Fruit fly (Drosophila melanogaster): Measurements from ENCODE around the gene CG32944.

DNA sequence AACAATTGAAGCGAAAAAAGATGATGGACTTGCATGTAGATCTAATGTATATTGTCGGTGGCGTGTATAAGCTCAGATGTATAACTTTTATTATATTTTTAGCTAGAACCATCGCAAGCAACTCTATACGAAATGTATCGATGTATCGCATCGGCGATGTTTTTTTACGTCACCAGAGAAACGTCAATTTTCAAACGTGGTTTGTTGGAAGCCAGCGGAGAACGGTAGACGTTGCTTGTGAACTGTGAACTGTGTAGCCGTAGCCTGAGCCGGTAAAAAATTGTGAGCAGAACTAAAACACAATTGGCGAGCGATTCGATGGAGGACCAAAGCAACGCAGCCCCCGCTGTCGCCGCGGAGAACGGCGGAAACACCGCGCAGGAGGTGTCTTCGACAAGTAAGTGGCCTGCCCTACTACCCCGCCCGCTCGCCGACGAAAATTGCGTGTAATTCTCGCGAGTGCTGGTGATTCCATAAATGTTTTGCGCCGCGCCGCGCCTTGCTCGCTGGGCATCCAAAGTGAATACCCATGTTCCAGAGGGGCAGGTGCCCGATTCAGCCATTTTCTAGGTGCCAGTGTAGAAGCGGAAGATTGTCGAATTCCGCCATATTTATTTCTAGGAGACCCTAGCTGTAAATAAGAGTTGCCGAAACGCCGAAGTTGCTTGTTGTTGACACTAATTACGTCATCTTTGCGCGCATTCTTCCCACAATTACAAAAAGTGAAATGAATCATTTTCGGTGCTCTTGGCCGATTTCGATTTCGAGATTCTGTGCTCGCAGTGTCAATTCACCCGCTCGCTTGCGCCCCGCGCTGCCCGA, 16.3 kb downstream of the CG32944 start, which contains the start of gene lost:
- no peak for TF ChIP-seq Hr96 (GFP tag; optimal IDR thresholded peaks at IDR 0.05)
- TF ChIP-seq CG7045 (GFP tag; optimal IDR thresholded peaks at IDR 0.05), result no peak
- TF ChIP-seq cnc (optimal IDR thresholded peaks at IDR 0.05), result no peak
- no peak for TF ChIP-seq Crg-1 (GFP tag; optimal IDR thresholded peaks at IDR 0.05)
- peak; percentile 52 for TF ChIP-seq CG7101 (tag; optimal IDR thresholded peaks at IDR 0.05)
- TF ChIP-seq cic (GFP tag; optimal IDR thresholded peaks at IDR 0.05), result peak; percentile 28
- no peak for TF ChIP-seq Clk (GFP tag; optimal IDR thresholded peaks at IDR 0.05)

Measured in whole organism, adult.